Worm (Caenorhabditis elegans) whole organism, late embryonic: ENCODE data around the gene ZK1240.2.

Experiments used
- K09A11.1 ChIP-seq: sonication (generic microtip); optimal IDR thresholded peaks from 2 replicates; lab custom pipeline; 2017; ENCODE audit warnings: antibody characterized with exemption, mild to moderate bottlenecking, missing genetic modification characterization, missing compliant biosample characterization; ENCODE audit not compliant: insufficient read depth
- fkh-6 ChIP-seq: sonication (generic microtip); optimal IDR thresholded peaks from 2 replicates; lab custom pipeline; 2016; ENCODE audit warnings: missing genetic modification characterization, missing compliant biosample characterization
- hlh-8 ChIP-seq: sonication (generic microtip); optimal IDR thresholded peaks from 2 replicates; lab custom pipeline; 2016; ENCODE audit warnings: missing genotype, missing genetic modification characterization, missing compliant biosample characterization
- nfya-1 ChIP-seq: sonication (generic microtip); optimal IDR thresholded peaks from 2 replicates; lab custom pipeline; 2017; ENCODE audit warnings: missing genetic modification characterization, mild to moderate bottlenecking, missing compliant biosample characterization, antibody characterized with exemption, moderate library complexity
- pqm-1 ChIP-seq: sonication (generic microtip); optimal IDR thresholded peaks from 2 replicates; lab custom pipeline; 2016; ENCODE audit warnings: missing genetic modification characterization, missing compliant biosample characterization
- ref-2 ChIP-seq: sonication (generic microtip); optimal IDR thresholded peaks from 2 replicates; lab custom pipeline; 2016; ENCODE audit warnings: missing genetic modification characterization, missing compliant biosample characterization

Gene ZK1240.2

DNA sequence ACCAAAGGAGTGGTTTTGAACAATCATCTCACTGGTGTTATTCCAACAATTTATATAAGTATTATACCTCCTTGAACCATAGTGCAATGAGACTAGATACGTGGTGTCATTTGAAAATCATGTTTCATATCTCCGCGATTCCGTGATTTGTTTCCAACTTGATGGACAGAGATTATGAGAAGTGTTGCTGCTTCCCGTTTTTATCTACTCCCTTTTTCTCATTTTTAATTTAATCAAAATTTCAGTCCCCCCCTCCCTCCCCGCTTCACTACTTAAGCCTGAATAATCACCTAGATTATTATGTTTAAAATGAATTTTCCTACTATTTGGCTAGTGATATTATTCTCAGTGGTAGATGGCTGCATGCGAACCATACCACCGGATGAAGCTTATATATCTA, 48.9 kb downstream of the ZK1240.2 start, which contains the start of gene F16G10.3:
Gene F16G10.3, plus strand, starts transcription at position 301 of the 400 bp plus-strand sequence.
- TF ChIP-seq nfya-1 (no peak), hlh-8 (tag; lab: Kevin White, UChicago) (no peak), fkh-6 (no peak), ref-2 (tag; lab: Kevin White, UChicago) (no peak), pqm-1 (tag; lab: Kevin White, UChicago) (no peak), K09A11.1 (no peak)
